Worm (Caenorhabditis elegans) whole organism, L4/young adult: ENCODE measurements around the gene C24H10.3.

Source experiments
- W03F9.2 ChIP-seq: fragments of 150-350 bp; optimal IDR thresholded peaks from 2 replicates; lab custom pipeline; 2014; ENCODE audit warnings: missing biosample characterization, missing genetic modification characterization
- dao-5 ChIP-seq: sonication (generic microtip); optimal IDR thresholded peaks from 2 replicates; lab custom pipeline; 2016; ENCODE audit warnings: missing genotype, missing genetic modification characterization, moderate library complexity, missing compliant biosample characterization
- him-1 ChIP-seq: sonication (generic microtip); optimal IDR thresholded peaks from 2 replicates; lab custom pipeline; 2016; ENCODE audit warnings: missing genotype, missing genetic modification reagents, missing genetic modification characterization, missing compliant biosample characterization

DNA sequence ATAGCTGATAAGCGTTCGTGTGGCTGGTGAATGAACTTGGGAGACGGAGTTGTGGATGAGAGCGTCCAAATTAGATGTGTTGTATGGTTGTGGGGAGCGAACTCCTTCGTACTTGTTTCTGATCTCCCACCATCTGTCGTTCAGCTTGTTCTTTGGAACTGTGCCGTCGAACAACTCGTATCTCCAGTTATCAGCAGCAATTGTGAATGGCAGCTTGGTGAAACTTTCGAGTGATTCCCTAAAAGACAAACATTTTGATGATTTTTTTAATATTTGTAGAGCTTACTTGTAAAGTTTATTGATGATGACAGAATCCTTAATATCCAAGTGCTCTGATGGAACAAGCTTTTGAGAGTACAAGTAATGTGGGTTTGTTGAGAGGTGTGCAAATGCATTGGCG lies 33.1 kb downstream of the C24H10.3 start:
- TF ChIP-seq him-1 (tag; lab: Kevin White, UChicago): no peak
- TF ChIP-seq W03F9.2: no peak
- TF ChIP-seq dao-5 (tag; lab: Kevin White, UChicago): no peak
